Fruit fly (Drosophila melanogaster) whole organism, larva: ENCODE data around the gene CG10584.

Experiments used
- noc ChIP-seq: fragments of 200-800 bp; sonication (Bioruptor generic); optimal IDR thresholded peaks from 3 replicates; lab custom pipeline; 2019; ENCODE audit warnings: missing biosample characterization, mild to moderate bottlenecking, missing genetic modification characterization, moderate library complexity

CG10584 gene

dm6 chr3L:20984414-20985208 lies 46.5 kb downstream of the CG10584 start:
- TF ChIP-seq noc (tag; lab: Kevin White, UChicago): no peak

- no peak for TF ChIP-seq noc (tag; lab: Kevin White, UChicago)
Measured at dm6 chr3L:20983309-20983708, 47.9 kb downstream of the CG10584 start.

- no peak for TF ChIP-seq noc (tag; lab: Kevin White, UChicago)
Measured at dm6 chr3L:20982544-20982943, 48.6 kb downstream of the CG10584 start.

dm6 chr3L:20981724-20982123 lies 49.4 kb downstream of the CG10584 start:
- no peak for TF ChIP-seq noc (tag; lab: Kevin White, UChicago)

- no peak for TF ChIP-seq noc (tag; lab: Kevin White, UChicago)
Measured at dm6 chr3L:20980499-20980898, 50.7 kb downstream of the CG10584 start.
